Fruit fly (Drosophila melanogaster) whole organism, prepupa: ENCODE results near the gene CG12448.

Source experiments
- Blimp-1 ChIP-seq: fragments of 200-800 bp; sonication (Bioruptor generic); optimal IDR thresholded peaks from 3 replicates; lab custom pipeline; 2017; ENCODE audit warnings: missing biosample characterization, missing genetic modification characterization, mild to moderate bottlenecking, moderate library complexity, missing genetic modification reagents
- CG10631 ChIP-seq: fragments of 200-800 bp; sonication (Bioruptor generic); optimal IDR thresholded peaks from 2 replicates; lab custom pipeline; 2016; ENCODE audit warnings: missing biosample characterization, missing genetic modification characterization
- CG10669 ChIP-seq: fragments of 200-800 bp; sonication (Bioruptor generic); optimal IDR thresholded peaks from 3 replicates; lab custom pipeline; 2018; ENCODE audit warnings: missing biosample characterization, mild to moderate bottlenecking, missing genetic modification characterization, moderate library complexity
- CG11294 ChIP-seq: fragments of 200-800 bp; sonication (Bioruptor generic); IDR thresholded peaks from 2 replicates; pipeline ENCODE4 v1.3.6; 2022; ENCODE audit warnings: missing biosample characterization, missing genetic modification characterization
- CG11902 ChIP-seq: fragments of 200-800 bp; sonication (Bioruptor generic); optimal IDR thresholded peaks from 3 replicates; lab custom pipeline; 2016; ENCODE audit warnings: missing biosample characterization, missing genetic modification characterization
- CG15336 ChIP-seq: fragments of 200-800 bp; sonication (Bioruptor generic); IDR thresholded peaks from 2 replicates; pipeline ENCODE4 v1.3.6; 2022; ENCODE audit warnings: missing biosample characterization, missing genetic modification characterization
- CG31627 ChIP-seq: fragments of 200-800 bp; sonication (Bioruptor generic); optimal IDR thresholded peaks from 3 replicates; lab custom pipeline; 2016; ENCODE audit warnings: missing biosample characterization, missing genetic modification characterization
- CG32006 ChIP-seq: fragments of 200-800 bp; sonication (Bioruptor generic); optimal IDR thresholded peaks from 3 replicates; lab custom pipeline; 2017; ENCODE audit warnings: missing biosample characterization, mild to moderate bottlenecking, missing genetic modification characterization
- CG34406 ChIP-seq: fragments of 200-800 bp; sonication (Bioruptor generic); optimal IDR thresholded peaks from 3 replicates; lab custom pipeline; 2016; ENCODE audit warnings: missing biosample characterization, missing genetic modification characterization
- CG3919 ChIP-seq: fragments of 200-800 bp; sonication (Bioruptor generic); optimal IDR thresholded peaks from 3 replicates; lab custom pipeline; 2016; ENCODE audit warnings: missing biosample characterization, missing genetic modification characterization
- CG4318 ChIP-seq: fragments of 200-800 bp; sonication (Bioruptor generic); optimal IDR thresholded peaks from 3 replicates; lab custom pipeline; 2017; ENCODE audit warnings: missing biosample characterization, mild to moderate bottlenecking, missing genetic modification characterization
- CG6163 ChIP-seq: fragments of 200-800 bp; sonication (Bioruptor generic); IDR thresholded peaks from 3 replicates; pipeline ENCODE4 v1.3.6; 2022; ENCODE audit warnings: missing biosample characterization, missing genetic modification characterization
- CG6276 ChIP-seq: fragments of 200-800 bp; sonication (Bioruptor generic); optimal IDR thresholded peaks from 2 replicates; lab custom pipeline; 2017; ENCODE audit warnings: missing biosample characterization, mild to moderate bottlenecking, missing genetic modification characterization
- CG6792 ChIP-seq: fragments of 200-800 bp; sonication (Bioruptor generic); optimal IDR thresholded peaks from 3 replicates; lab custom pipeline; 2016; ENCODE audit warnings: missing biosample characterization, missing genetic modification characterization
- CG6808 ChIP-seq: fragments of 200-800 bp; sonication (Bioruptor generic); optimal IDR thresholded peaks from 3 replicates; lab custom pipeline; 2017; ENCODE audit warnings: missing biosample characterization, missing genetic modification characterization, mild to moderate bottlenecking, moderate library complexity, missing genetic modification reagents
- CG6854 ChIP-seq: fragments of 200-800 bp; sonication (Bioruptor generic); optimal IDR thresholded peaks from 2 replicates; lab custom pipeline; 2017; ENCODE audit warnings: missing biosample characterization, mild to moderate bottlenecking, missing genetic modification characterization
- CG7368 ChIP-seq: fragments of 200-800 bp; sonication (Bioruptor generic); optimal IDR thresholded peaks from 3 replicates; lab custom pipeline; 2016; ENCODE audit warnings: missing biosample characterization, missing genetic modification characterization
- CG8319 ChIP-seq: fragments of 200-800 bp; sonication (Bioruptor generic); optimal IDR thresholded peaks from 3 replicates; lab custom pipeline; 2016; ENCODE audit warnings: missing biosample characterization, missing genetic modification characterization
- CG8632 ChIP-seq: fragments of 200-800 bp; sonication (Bioruptor generic); optimal IDR thresholded peaks from 3 replicates; lab custom pipeline; 2016; ENCODE audit warnings: missing biosample characterization, missing genetic modification characterization
- CG9139 ChIP-seq: fragments of 200-800 bp; sonication (Bioruptor generic); optimal IDR thresholded peaks from 3 replicates; lab custom pipeline; 2017; ENCODE audit warnings: missing biosample characterization, mild to moderate bottlenecking, missing genetic modification characterization
- Eip75B ChIP-seq: fragments of 200-800 bp; sonication (Bioruptor generic); optimal IDR thresholded peaks from 3 replicates; lab custom pipeline; 2016; ENCODE audit warnings: missing biosample characterization, missing genetic modification characterization
- Eip78C ChIP-seq: fragments of 200-800 bp; sonication (Bioruptor generic); peaks from one replicate; lab custom pipeline; 2016; ENCODE audit warnings: missing biosample characterization, missing genetic modification characterization
- Eip93F ChIP-seq: fragments of 200-800 bp; sonication (Bioruptor generic); optimal IDR thresholded peaks from 2 replicates; lab custom pipeline; 2016; ENCODE audit warnings: missing biosample characterization, mild to moderate bottlenecking, missing genetic modification characterization
- Ets21C ChIP-seq: fragments of 200-800 bp; sonication (Bioruptor generic); optimal IDR thresholded peaks from 3 replicates; lab custom pipeline; 2016; ENCODE audit warnings: missing biosample characterization, missing genetic modification characterization
- Ets96B ChIP-seq: fragments of 200-800 bp; optimal IDR thresholded peaks from 2 replicates; lab custom pipeline; 2019; ENCODE audit warnings: missing biosample characterization, mild to moderate bottlenecking, missing genetic modification characterization, moderate library complexity
- Gug ChIP-seq: fragments of 200-800 bp; sonication (Bioruptor generic); IDR thresholded peaks from 2 replicates; pipeline ENCODE4 v1.3.6; 2022; ENCODE audit warnings: missing biosample characterization, missing genetic modification characterization
- Hr38 ChIP-seq: sonication (Bioruptor generic); optimal IDR thresholded peaks from 2 replicates; lab custom pipeline; 2016; ENCODE audit warnings: missing biosample characterization, missing genetic modification characterization
- Hr39 ChIP-seq: fragments of 200-800 bp; sonication (Bioruptor generic); optimal IDR thresholded peaks from 2 replicates; lab custom pipeline; 2016; ENCODE audit warnings: missing biosample characterization, missing genetic modification characterization
- Hr4 ChIP-seq: fragments of 200-800 bp; sonication (Bioruptor generic); optimal IDR thresholded peaks from 3 replicates; lab custom pipeline; 2016; ENCODE audit warnings: missing biosample characterization, missing genetic modification characterization
- Lpt ChIP-seq: fragments of 200-800 bp; sonication (Bioruptor generic); optimal IDR thresholded peaks from 3 replicates; lab custom pipeline; 2016; ENCODE audit warnings: missing biosample characterization, missing genetic modification characterization
- Met ChIP-seq: fragments of 200-800 bp; sonication (Bioruptor generic); optimal IDR thresholded peaks from 3 replicates; lab custom pipeline; 2016; ENCODE audit warnings: missing biosample characterization, missing genetic modification characterization
- OdsH ChIP-seq: fragments of 200-800 bp; sonication (Bioruptor generic); optimal IDR thresholded peaks from 3 replicates; lab custom pipeline; 2016; ENCODE audit warnings: missing biosample characterization, missing genetic modification characterization
- Sox102F ChIP-seq: fragments of 200-800 bp; sonication (Bioruptor generic); optimal IDR thresholded peaks from 2 replicates; lab custom pipeline; 2016; ENCODE audit warnings: missing biosample characterization, mild to moderate bottlenecking, missing genetic modification characterization
- achi ChIP-seq: fragments of 200-800 bp; sonication (Bioruptor generic); optimal IDR thresholded peaks from 3 replicates; lab custom pipeline; 2016; ENCODE audit warnings: missing biosample characterization, missing genetic modification characterization
- acj6 ChIP-seq: fragments of 200-800 bp; sonication (Bioruptor generic); optimal IDR thresholded peaks from 3 replicates; lab custom pipeline; 2016; ENCODE audit warnings: missing biosample characterization, missing genetic modification characterization
- cyc ChIP-seq: fragments of 200-800 bp; sonication (Bioruptor generic); optimal IDR thresholded peaks from 3 replicates; lab custom pipeline; 2016; ENCODE audit warnings: missing biosample characterization, missing genetic modification characterization
- dsx ChIP-seq: fragments of 200-800 bp; optimal IDR thresholded peaks from 3 replicates; lab custom pipeline; 2019; ENCODE audit warnings: missing biosample characterization, mild to moderate bottlenecking, missing genetic modification characterization, moderate library complexity; ENCODE audit not compliant: poor library complexity, severe bottlenecking
- eg ChIP-seq: fragments of 200-800 bp; sonication (Bioruptor generic); IDR thresholded peaks from 3 replicates; pipeline ENCODE4 v1.3.6; 2022; ENCODE audit warnings: missing biosample characterization, missing genetic modification characterization
- esn ChIP-seq: fragments of 200-800 bp; sonication (Bioruptor generic); optimal IDR thresholded peaks from 2 replicates; lab custom pipeline; 2016; ENCODE audit warnings: missing biosample characterization, mild to moderate bottlenecking, missing genetic modification characterization, moderate library complexity
- fd59A ChIP-seq: fragments of 200-800 bp; sonication (Bioruptor generic); optimal IDR thresholded peaks from 2 replicates; lab custom pipeline; 2017; ENCODE audit warnings: missing biosample characterization, mild to moderate bottlenecking, missing genetic modification characterization, missing genetic modification reagents
- fd85E ChIP-seq: fragments of 200-800 bp; sonication (Bioruptor generic); optimal IDR thresholded peaks from 3 replicates; lab custom pipeline; 2016; ENCODE audit warnings: missing biosample characterization, missing genetic modification characterization
- fkh ChIP-seq: fragments of 200-800 bp; sonication (Bioruptor generic); optimal IDR thresholded peaks from 3 replicates; lab custom pipeline; 2017; ENCODE audit warnings: missing biosample characterization, mild to moderate bottlenecking, missing genetic modification characterization, moderate library complexity
- net ChIP-seq: fragments of 200-800 bp; sonication (Bioruptor generic); optimal IDR thresholded peaks from 3 replicates; lab custom pipeline; 2016; ENCODE audit warnings: missing biosample characterization, missing genetic modification characterization
- pdm3 ChIP-seq: fragments of 200-800 bp; sonication (Bioruptor generic); optimal IDR thresholded peaks from 3 replicates; lab custom pipeline; 2016; ENCODE audit warnings: missing biosample characterization, missing genetic modification characterization
- salr ChIP-seq, 2 experiments: fragments of 200-800 bp; sonication (Bioruptor generic); optimal IDR thresholded peaks; 3 replicates each; lab custom pipeline; 2016 to 2018; ENCODE audit warnings: missing biosample characterization in 2 of 2, missing genetic modification characterization in 2 of 2, mild to moderate bottlenecking in 1 of 2
- spab ChIP-seq: fragments of 200-800 bp; sonication (Bioruptor generic); optimal IDR thresholded peaks from 2 replicates; lab custom pipeline; 2017; ENCODE audit warnings: missing biosample characterization, mild to moderate bottlenecking, missing genetic modification characterization, missing genetic modification reagents
- svp ChIP-seq: fragments of 200-800 bp; sonication (Bioruptor generic); peaks from one replicate; lab custom pipeline; 2016; ENCODE audit warnings: missing biosample characterization, missing genetic modification characterization
- topi ChIP-seq: fragments of 200-800 bp; sonication (Bioruptor generic); optimal IDR thresholded peaks from 3 replicates; lab custom pipeline; 2016; ENCODE audit warnings: missing biosample characterization, missing genetic modification characterization
- vri ChIP-seq: fragments of 200-800 bp; sonication (Bioruptor generic); optimal IDR thresholded peaks from 3 replicates; lab custom pipeline; 2016; ENCODE audit warnings: missing biosample characterization, mild to moderate bottlenecking, missing genetic modification characterization

CG12448 gene

DNA sequence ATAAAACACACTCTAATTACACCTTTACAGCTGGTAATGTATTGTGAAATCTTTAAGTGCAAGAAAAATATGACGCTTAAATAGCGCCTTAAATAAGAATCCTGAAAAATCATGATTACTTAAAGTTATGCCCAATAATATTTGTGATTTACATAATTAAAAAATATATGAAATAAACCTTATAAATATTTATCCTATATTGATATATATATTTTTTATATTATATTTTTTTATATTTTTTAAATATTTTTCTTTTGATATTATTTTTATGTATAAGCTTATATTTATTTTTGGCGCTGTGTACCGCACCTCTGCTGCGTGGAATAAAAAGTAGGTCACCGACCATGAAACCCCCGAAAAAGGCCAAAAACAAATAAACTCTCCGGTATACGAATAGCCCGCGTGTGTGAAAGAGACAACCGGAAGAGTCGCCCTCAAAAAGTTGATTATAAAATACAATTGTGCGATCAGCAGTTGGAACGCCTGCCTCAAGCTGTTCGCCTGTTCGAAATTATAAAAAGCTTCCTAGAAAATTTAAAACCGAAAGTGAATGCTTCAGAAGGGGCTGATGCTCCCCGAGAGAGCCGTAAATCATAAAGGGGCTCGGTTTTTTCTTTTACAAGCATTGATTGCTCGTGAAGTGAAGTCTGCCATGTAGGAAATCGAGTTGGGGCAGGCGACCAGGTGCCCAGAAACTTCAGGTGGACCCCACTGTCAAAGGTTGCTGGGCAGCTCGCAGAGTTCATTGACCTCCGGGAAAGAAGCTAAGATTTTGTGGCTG is 32.6 kb upstream of the CG12448 start:
- TF ChIP-seq CG10669 (no peak), CG7368 (GFP tag; lab: Kevin White, UChicago) (no peak), pdm3 (GFP tag; lab: Kevin White, UChicago) (no peak), Ets21C (GFP tag; lab: Kevin White, UChicago) (no peak), esn (GFP tag; lab: Kevin White, UChicago) (no peak), CG6163 (peak; percentile 44; the same call in 1 of the 3 replicates), vri (GFP tag; lab: Kevin White, UChicago) (peak; percentile 89), CG6808 (no peak), Met (GFP tag; lab: Kevin White, UChicago) (peak; percentile 35), CG8319 (no peak), net (GFP tag; lab: Kevin White, UChicago) (no peak), Lpt (GFP tag; lab: Kevin White, UChicago) (no peak), Eip93F (GFP tag; lab: Kevin White, UChicago) (peak; percentile 59), CG9139 (GFP tag; lab: Kevin White, UChicago) (no peak), Hr39 (GFP tag; lab: Kevin White, UChicago) (no peak), CG34406 (peak; percentile 51), CG10631 (GFP tag; lab: Kevin White, UChicago) (peak; percentile 5), fd85E (GFP tag; lab: Kevin White, UChicago) (no peak), Eip75B (peak; percentile 92), Sox102F (peak; percentile 48), CG32006 (GFP tag; lab: Kevin White, UChicago) (no peak), Ets96B (tag; lab: Kevin White, UChicago) (no peak), Hr4 (GFP tag; lab: Kevin White, UChicago) (no peak), OdsH (GFP tag; lab: Kevin White, UChicago) (no peak), CG8632 (peak; percentile 25), fd59A (GFP tag; lab: Kevin White, UChicago) (no peak), Blimp-1 (peak; percentile 99), fkh (peak; percentile 96), Hr38 (GFP tag; lab: Kevin White, UChicago) (no peak), CG3919 (GFP tag; lab: Kevin White, UChicago) (no peak), CG11294 (GFP tag; lab: Robert Waterston, UW) (no peak), svp (GFP tag; lab: Kevin White, UChicago) (peak; percentile 98), CG6276 (GFP tag; lab: Kevin White, UChicago) (no peak), CG6792 (no peak), Gug (no peak), salr (GFP tag; optimal IDR thresholded peaks at IDR 0.05; lab: Kevin White, UChicago) (no peak), acj6 (GFP tag; lab: Kevin White, UChicago) (peak; percentile 17), topi (peak; percentile 3), Eip78C (GFP tag; lab: Kevin White, UChicago) (peak; percentile 17), CG6854 (GFP tag; lab: Kevin White, UChicago) (peak; percentile 82)
- TF ChIP-seq, all 60 proteins: peak for 16

dm6 chr2L:15909277-15909674 is 32.0 kb upstream of the CG12448 start:
- TF ChIP-seq svp (GFP tag; lab: Kevin White, UChicago) = peak; percentile 11
- TF ChIP-seq topi = no peak
- no peak for TF ChIP-seq cyc (GFP tag; lab: Kevin White, UChicago)
- peak; percentile 22 for TF ChIP-seq dsx (GFP tag; lab: Kevin White, UChicago)
- TF ChIP-seq fd59A (GFP tag; lab: Kevin White, UChicago) = peak; percentile 53
- TF ChIP-seq CG11294 (GFP tag; lab: Robert Waterston, UW) = no peak
- no peak for TF ChIP-seq Blimp-1
- peak; percentile 24 for TF ChIP-seq achi (GFP tag; lab: Kevin White, UChicago)
- TF ChIP-seq CG6163 = peak; percentile 53; the same call in 2 of the 3 replicates
- peak; percentile 40 for TF ChIP-seq OdsH (GFP tag; lab: Kevin White, UChicago)
- TF ChIP-seq Eip78C (GFP tag; lab: Kevin White, UChicago) = peak; percentile 75
- peak; percentile 58 for TF ChIP-seq spab (GFP tag; lab: Kevin White, UChicago)
- TF ChIP-seq CG4318 (GFP tag; lab: Kevin White, UChicago) = no peak
- no peak for TF ChIP-seq esn (GFP tag; lab: Kevin White, UChicago)
- TF ChIP-seq Hr4 (GFP tag; lab: Kevin White, UChicago) = no peak
- TF ChIP-seq CG6276 (GFP tag; lab: Kevin White, UChicago) = no peak
- TF ChIP-seq CG31627 (GFP tag; lab: Kevin White, UChicago) = no peak
- TF ChIP-seq CG6854 (GFP tag; lab: Kevin White, UChicago) = no peak
- peak; percentile 77 for TF ChIP-seq Ets96B (tag; lab: Kevin White, UChicago)
- TF ChIP-seq acj6 (GFP tag; lab: Kevin White, UChicago) = peak; percentile 36
- TF ChIP-seq CG15336 (GFP tag; lab: Robert Waterston, UW) = no peak
- TF ChIP-seq CG11902 (GFP tag; lab: Kevin White, UChicago) = no peak
- no peak for TF ChIP-seq fd85E (GFP tag; lab: Kevin White, UChicago)
- no peak for TF ChIP-seq eg (GFP tag; lab: Robert Waterston, UW)
- no peak for TF ChIP-seq CG8319
